Worm (Caenorhabditis elegans): ENCODE data around the gene T19D12.9.

ce11 chrII:6701497-6701896, 47.3 kb upstream of the T19D12.9 start, which contains the start of gene C18H9.6:
- TF ChIP-seq flt-1 (GFP tag; IDR thresholded peaks at IDR 0.05) (no peak), ceh-36 (tag; optimal IDR thresholded peaks at IDR 0.05) (no peak), pes-1 (GFP tag; IDR thresholded peaks at IDR 0.05) (no peak), F13C5.2 (tag; optimal IDR thresholded peaks at IDR 0.05) (no peak), hmbx-1 (tag; optimal IDR thresholded peaks at IDR 0.05) (no peak), ama-1 (optimal IDR thresholded peaks at IDR 0.05) (no peak), tra-4 (tag; optimal IDR thresholded peaks at IDR 0.05) (no peak), scrt-1 (GFP tag; IDR thresholded peaks at IDR 0.05) (no peak), hnd-1 (tag; optimal IDR thresholded peaks at IDR 0.05) (no peak), ets-7 (tag; optimal IDR thresholded peaks at IDR 0.05) (no peak)

Measured in whole organism, early embryonic.